Worm (Caenorhabditis elegans) whole organism, mixed stage, embryonic: ENCODE measurements around the gene T22F3.2.

Experiments
- M03D4.4 ChIP-seq: sonication (generic microtip); optimal IDR thresholded peaks from 2 replicates; lab custom pipeline; 2017; ENCODE audit warnings: mild to moderate bottlenecking, missing genetic modification characterization, missing compliant biosample characterization
- bed-3 ChIP-seq: fragments of 200-800 bp; sonication (Bioruptor generic); optimal IDR thresholded peaks from 3 replicates; lab custom pipeline; 2018; ENCODE audit warnings: mild to moderate bottlenecking, missing genetic modification characterization, moderate library complexity, missing compliant biosample characterization
- blmp-1 ChIP-seq: fragments of 150-350 bp; optimal IDR thresholded peaks from 2 replicates; lab custom pipeline; 2014; ENCODE audit warnings: missing biosample characterization, missing genetic modification characterization
- ceh-39 ChIP-seq: fragments of 150-350 bp; optimal IDR thresholded peaks from 2 replicates; lab custom pipeline; 2014; ENCODE audit warnings: missing biosample characterization, missing genetic modification characterization
- ceh-43 ChIP-seq: fragments of 200-800 bp; sonication (Bioruptor generic); optimal IDR thresholded peaks from 2 replicates; lab custom pipeline; 2018; ENCODE audit warnings: mild to moderate bottlenecking, missing genetic modification characterization, moderate library complexity, missing compliant biosample characterization
- ceh-83 ChIP-seq: fragments of 200-800 bp; sonication (Bioruptor generic); optimal IDR thresholded peaks from 2 replicates; lab custom pipeline; 2018; ENCODE audit warnings: mild to moderate bottlenecking, missing genetic modification characterization, missing compliant biosample characterization
- ces-1 ChIP-seq: fragments of 150-350 bp; optimal IDR thresholded peaks from 2 replicates; lab custom pipeline; 2014; ENCODE audit warnings: missing biosample characterization, missing genetic modification reagents, missing genetic modification characterization
- cnd-1 ChIP-seq: fragments of 200-800 bp; sonication (Bioruptor generic); optimal IDR thresholded peaks from 2 replicates; lab custom pipeline; 2018; ENCODE audit warnings: mild to moderate bottlenecking, missing genetic modification characterization, missing compliant biosample characterization
- drap-1 ChIP-seq: fragments of 200-800 bp; sonication (Bioruptor generic); optimal IDR thresholded peaks from 3 replicates; lab custom pipeline; 2018; ENCODE audit warnings: mild to moderate bottlenecking, missing genetic modification characterization, missing compliant biosample characterization
- elt-1 ChIP-seq: sonication (generic microtip); optimal IDR thresholded peaks from 2 replicates; lab custom pipeline; 2017; ENCODE audit warnings: missing genetic modification characterization, mild to moderate bottlenecking, missing compliant biosample characterization, antibody characterized with exemption, moderate library complexity, borderline replicate concordance; ENCODE audit not compliant: insufficient read depth
- elt-3 ChIP-seq: fragments of 150-350 bp; optimal IDR thresholded peaks from 2 replicates; lab custom pipeline; 2014; ENCODE audit warnings: missing biosample characterization, missing genetic modification characterization
- flh-1 ChIP-seq: fragments of 200-800 bp; sonication (Bioruptor generic); optimal IDR thresholded peaks from 2 replicates; lab custom pipeline; 2018; ENCODE audit warnings: mild to moderate bottlenecking, missing genetic modification characterization, moderate library complexity, missing compliant biosample characterization
- ham-2 ChIP-seq: fragments of 200-800 bp; sonication (Bioruptor generic); optimal IDR thresholded peaks from 2 replicates; lab custom pipeline; 2018; ENCODE audit warnings: mild to moderate bottlenecking, missing genetic modification characterization, missing compliant biosample characterization
- hlh-1 ChIP-seq: fragments of 150-350 bp; optimal IDR thresholded peaks from 2 replicates; lab custom pipeline; 2014; ENCODE audit warnings: missing biosample characterization, missing genetic modification reagents, missing genetic modification characterization
- lin-13 ChIP-seq: fragments of 150-350 bp; optimal IDR thresholded peaks from 2 replicates; lab custom pipeline; 2014; ENCODE audit warnings: missing biosample characterization, missing genetic modification characterization
- lin-32 ChIP-seq: fragments of 200-800 bp; sonication (Bioruptor generic); optimal IDR thresholded peaks from 2 replicates; lab custom pipeline; 2018; ENCODE audit warnings: mild to moderate bottlenecking, missing genetic modification characterization, missing compliant biosample characterization
- lsy-2 ChIP-seq: fragments of 150-350 bp; optimal IDR thresholded peaks from 2 replicates; lab custom pipeline; 2014; ENCODE audit warnings: missing biosample characterization, missing genetic modification characterization
- mab-5 ChIP-seq: fragments of 150-350 bp; optimal IDR thresholded peaks from 2 replicates; lab custom pipeline; 2014; ENCODE audit warnings: missing biosample characterization, missing genetic modification characterization
- mep-1 ChIP-seq: fragments of 150-350 bp; optimal IDR thresholded peaks from 2 replicates; lab custom pipeline; 2017; ENCODE audit warnings: missing biosample characterization, missing genetic modification reagents, missing genetic modification characterization, inconsistent platforms
- mls-2 ChIP-seq: sonication (generic microtip); optimal IDR thresholded peaks from 2 replicates; lab custom pipeline; 2016; ENCODE audit warnings: mild to moderate bottlenecking, missing genetic modification characterization, moderate library complexity, missing compliant biosample characterization
- nhr-12 ChIP-seq: fragments of 150-350 bp; optimal IDR thresholded peaks from 2 replicates; lab custom pipeline; 2014; ENCODE audit warnings: missing biosample characterization, missing genetic modification characterization
- nhr-2 ChIP-seq: fragments of 150-350 bp; optimal IDR thresholded peaks from 2 replicates; lab custom pipeline; 2014; ENCODE audit warnings: missing biosample characterization, missing genetic modification characterization
- nhr-237 ChIP-seq: fragments of 150-350 bp; optimal IDR thresholded peaks from 2 replicates; lab custom pipeline; 2014; ENCODE audit warnings: missing biosample characterization, missing genetic modification characterization
- nhr-28 ChIP-seq: fragments of 150-350 bp; optimal IDR thresholded peaks from 2 replicates; lab custom pipeline; 2014; ENCODE audit warnings: missing biosample characterization, missing genetic modification characterization
- nhr-76 ChIP-seq: sonication (generic microtip); optimal IDR thresholded peaks from 2 replicates; lab custom pipeline; 2017; ENCODE audit warnings: missing biosample characterization, missing genetic modification characterization
- pha-4 ChIP-seq: fragments of 150-350 bp; optimal IDR thresholded peaks from 2 replicates; lab custom pipeline; 2018; ENCODE audit warnings: missing biosample characterization, missing genetic modification reagents, missing genetic modification characterization
- sem-2 ChIP-seq: fragments of 200-800 bp; sonication (Bioruptor generic); optimal IDR thresholded peaks from 2 replicates; lab custom pipeline; 2018; ENCODE audit warnings: mild to moderate bottlenecking, missing genetic modification characterization, missing compliant biosample characterization
- snpc-4 ChIP-seq: fragments of 150-350 bp; optimal IDR thresholded peaks from 2 replicates; lab custom pipeline; 2014; ENCODE audit warnings: missing biosample characterization, missing genetic modification characterization
- sptf-1 ChIP-seq: sonication (generic microtip); optimal IDR thresholded peaks from 2 replicates; lab custom pipeline; 2017; ENCODE audit warnings: mild to moderate bottlenecking, missing genetic modification characterization, moderate library complexity, missing compliant biosample characterization
- tbx-8 ChIP-seq: fragments of 200-800 bp; sonication (Bioruptor generic); optimal IDR thresholded peaks from 2 replicates; lab custom pipeline; 2018; ENCODE audit warnings: mild to moderate bottlenecking, missing genetic modification characterization, moderate library complexity, missing compliant biosample characterization
- unc-120 ChIP-seq: sonication (generic microtip); optimal IDR thresholded peaks from 2 replicates; lab custom pipeline; 2017; ENCODE audit warnings: missing genetic modification characterization, missing compliant biosample characterization; ENCODE audit not compliant: poor library complexity, severe bottlenecking
- unc-39 ChIP-seq: fragments of 150-350 bp; optimal IDR thresholded peaks from 2 replicates; lab custom pipeline; 2014; ENCODE audit warnings: missing biosample characterization, missing genetic modification characterization
- unc-62 ChIP-seq: fragments of 150-350 bp; optimal IDR thresholded peaks from 2 replicates; lab custom pipeline; 2014; ENCODE audit warnings: missing biosample characterization, missing genetic modification reagents, missing genetic modification characterization
- zip-8 ChIP-seq: fragments of 150-350 bp; optimal IDR thresholded peaks from 2 replicates; lab custom pipeline; 2014; ENCODE audit warnings: missing biosample characterization, missing genetic modification characterization
- ztf-11 ChIP-seq: fragments of 150-350 bp; optimal IDR thresholded peaks from 2 replicates; lab custom pipeline; 2014; ENCODE audit warnings: missing biosample characterization, missing genetic modification characterization

T22F3.2 gene

DNA sequence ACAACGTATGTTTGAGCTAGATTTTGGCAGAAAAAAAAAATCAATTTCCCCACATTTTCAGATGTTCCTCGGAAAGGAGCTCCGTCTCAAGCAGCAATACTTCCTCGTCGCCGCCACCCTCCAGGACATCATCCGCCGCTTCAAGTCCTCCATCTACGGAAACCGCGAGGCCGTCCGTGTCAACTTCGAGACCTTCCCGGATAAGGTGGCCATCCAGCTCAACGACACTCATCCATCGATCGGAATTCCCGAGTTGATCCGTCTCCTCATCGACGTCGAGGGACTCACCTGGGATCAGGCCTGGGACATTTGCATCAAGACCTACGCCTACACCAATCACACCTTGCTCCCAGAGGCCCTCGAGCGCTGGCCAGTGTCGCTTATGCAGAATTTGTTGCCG is 3.8 kb upstream of the T22F3.2 start:
- TF ChIP-seq ztf-11 (no peak), lsy-2 (tag; lab: Kevin White, UChicago) (no peak)

DNA sequence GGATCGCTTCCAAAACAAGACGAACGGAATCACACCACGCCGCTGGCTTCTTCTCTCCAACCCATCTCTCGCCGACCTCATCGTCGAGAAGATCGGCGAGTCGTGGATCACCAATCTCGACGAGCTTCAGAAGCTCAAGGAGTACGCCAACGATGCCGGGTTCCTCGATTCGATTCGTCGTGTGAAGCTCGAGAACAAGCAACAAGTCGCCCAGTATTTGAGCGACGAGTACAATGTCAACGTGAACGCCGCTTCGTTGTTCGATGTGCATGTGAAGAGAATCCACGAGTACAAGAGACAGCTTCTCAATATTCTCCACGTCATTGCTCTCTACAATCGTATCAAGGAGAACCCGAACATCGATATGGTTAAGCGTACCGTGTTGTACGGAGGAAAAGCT is 2.8 kb upstream of the T22F3.2 start:
- TF ChIP-seq drap-1 (GFP tag; lab: Kevin White, UChicago), result no peak
- no peak for TF ChIP-seq zip-8
- no peak for TF ChIP-seq snpc-4 (tag; lab: Kevin White, UChicago)
- TF ChIP-seq mep-1 (tag; lab: Kevin White, UChicago), result no peak
- no peak for TF ChIP-seq unc-120
- no peak for TF ChIP-seq unc-39 (tag; lab: Kevin White, UChicago)

DNA sequence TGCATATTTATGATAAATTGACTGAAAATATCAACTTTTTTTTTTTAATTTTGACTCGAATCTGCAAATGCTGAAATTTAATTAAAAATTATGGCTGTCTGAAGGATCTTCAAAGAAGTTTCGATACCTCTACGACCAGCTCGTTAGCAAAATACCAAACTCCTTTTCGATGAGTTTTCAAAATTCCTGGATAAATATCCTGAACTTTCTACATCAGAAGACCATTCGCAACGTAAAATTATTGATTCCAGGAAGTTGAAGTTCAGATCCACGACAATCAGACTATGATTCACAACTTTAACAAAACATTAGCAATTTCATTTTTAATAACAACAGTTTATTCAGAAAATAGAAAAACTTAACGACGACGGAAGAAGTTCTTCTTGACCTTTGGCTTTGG is 1.4 kb upstream of the T22F3.2 start:
- TF ChIP-seq lsy-2 (tag; lab: Kevin White, UChicago) (no peak), mep-1 (tag; lab: Kevin White, UChicago) (no peak), nhr-76 (no peak), pha-4 (tag; lab: Kevin White, UChicago) (no peak), nhr-12 (tag; lab: Kevin White, UChicago) (no peak), sem-2 (GFP tag; lab: Kevin White, UChicago) (no peak), blmp-1 (tag; lab: Kevin White, UChicago) (no peak), bed-3 (GFP tag; lab: Kevin White, UChicago) (no peak), mab-5 (no peak), nhr-2 (tag; lab: Kevin White, UChicago) (no peak), ceh-43 (GFP tag; lab: Kevin White, UChicago) (no peak), unc-120 (no peak), unc-62 (GFP tag; lab: Kevin White, UChicago) (no peak), zip-8 (no peak), lin-13 (tag; lab: Kevin White, UChicago) (no peak), unc-39 (tag; lab: Kevin White, UChicago) (no peak), snpc-4 (tag; lab: Kevin White, UChicago) (no peak), ham-2 (GFP tag; lab: Kevin White, UChicago) (no peak), ces-1 (GFP tag; lab: Kevin White, UChicago) (no peak), ceh-39 (tag; lab: Kevin White, UChicago) (no peak)
- TF ChIP-seq, all 35 proteins: peak for 0

DNA sequence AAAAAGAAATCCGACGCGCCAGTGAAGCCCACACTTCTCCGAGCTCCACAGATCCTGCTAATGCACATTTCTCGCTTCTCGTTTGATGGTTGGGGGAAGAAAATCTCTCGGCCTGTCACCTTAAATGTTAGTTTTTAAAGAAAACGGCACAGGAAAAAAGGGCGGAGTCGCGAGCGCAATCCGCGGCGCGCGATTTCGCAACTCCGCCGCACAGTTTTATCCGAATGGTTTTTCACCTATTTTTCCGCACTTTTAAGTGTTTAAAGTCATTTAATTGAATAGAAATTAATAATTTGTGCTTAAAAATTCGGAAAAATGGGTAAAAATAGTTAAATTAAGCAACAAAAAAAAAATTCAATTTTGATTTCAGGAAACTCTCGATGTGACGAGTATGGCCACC is 1.2 kb downstream of the T22F3.2 start:
- TF ChIP-seq nhr-2 (tag; lab: Kevin White, UChicago) (no peak), nhr-28 (no peak), elt-1 (tag; lab: Kevin White, UChicago) (no peak), unc-39 (tag; lab: Kevin White, UChicago) (no peak), bed-3 (GFP tag; lab: Kevin White, UChicago) (peak; percentile 40), ces-1 (GFP tag; lab: Kevin White, UChicago) (no peak), ham-2 (GFP tag; lab: Kevin White, UChicago) (no peak), mls-2 (tag; lab: Kevin White, UChicago) (peak; percentile 74), sem-2 (GFP tag; lab: Kevin White, UChicago) (peak; percentile 28), nhr-76 (no peak), pha-4 (tag; lab: Kevin White, UChicago) (no peak), ceh-83 (peak; percentile 69), unc-62 (GFP tag; lab: Kevin White, UChicago) (no peak), mab-5 (no peak), nhr-12 (tag; lab: Kevin White, UChicago) (no peak), ceh-43 (GFP tag; lab: Kevin White, UChicago) (peak; percentile 82), zip-8 (no peak), flh-1 (GFP tag; lab: Kevin White, UChicago) (peak; percentile 33), lin-13 (tag; lab: Kevin White, UChicago) (no peak), unc-120 (peak; percentile 28), cnd-1 (peak; percentile 31), elt-3 (no peak), nhr-237 (no peak), M03D4.4 (tag; lab: Kevin White, UChicago) (peak; percentile 80), snpc-4 (tag; lab: Kevin White, UChicago) (no peak), ztf-11 (no peak), mep-1 (tag; lab: Kevin White, UChicago) (no peak), tbx-8 (peak; percentile 1), sptf-1 (tag; lab: Kevin White, UChicago) (peak; percentile 86), hlh-1 (tag; lab: Kevin White, UChicago) (peak; percentile 27), blmp-1 (tag; lab: Kevin White, UChicago) (no peak), lin-32 (GFP tag; lab: Kevin White, UChicago) (no peak), drap-1 (GFP tag; lab: Kevin White, UChicago) (peak; percentile 42), ceh-39 (tag; lab: Kevin White, UChicago) (no peak), lsy-2 (tag; lab: Kevin White, UChicago) (no peak)
